Worm (Caenorhabditis elegans): ENCODE results near the gene Y43F8B.2.

ce11 chrV:19513552-19513951, 19.4 kb downstream of the Y43F8B.2 start, which contains the start of gene phy-4:
- TF ChIP-seq ztf-4 (tag; optimal IDR thresholded peaks at IDR 0.05) = no peak
- no peak for TF ChIP-seq ama-1 (optimal IDR thresholded peaks at IDR 0.05)
- TF ChIP-seq tbx-2 (tag; optimal IDR thresholded peaks at IDR 0.05) = no peak
- TF ChIP-seq pax-3 (tag; optimal IDR thresholded peaks at IDR 0.05) = no peak
- TF ChIP-seq nhr-85 (tag) = no peak
- TF ChIP-seq nhr-90 (tag; optimal IDR thresholded peaks at IDR 0.05; ENCODE audit: poor library complexity) = no peak
- TF ChIP-seq nhr-77 (tag; optimal IDR thresholded peaks at IDR 0.05) = no peak
- no peak for TF ChIP-seq jun-1 (tag; optimal IDR thresholded peaks at IDR 0.05)
- TF ChIP-seq fos-1 (tag; optimal IDR thresholded peaks at IDR 0.05) = no peak
- TF ChIP-seq unc-62 (GFP tag; optimal IDR thresholded peaks at IDR 0.05) = no peak
- no peak for TF ChIP-seq egl-27 (tag; optimal IDR thresholded peaks at IDR 0.05)
- no peak for TF ChIP-seq ztf-11 (tag; optimal IDR thresholded peaks at IDR 0.05)
